Worm (Caenorhabditis elegans): Measurements from ENCODE around the gene sprr-2.

ce11 chrX:14849054-14849453 lies 55.8 kb downstream of the sprr-2 start, which contains the start of gene acd-3:
- no peak for TF ChIP-seq ref-1 (GFP tag; conservative IDR thresholded peaks at IDR 0.05)
- no peak for TF ChIP-seq klf-2 (GFP tag; conservative IDR thresholded peaks at IDR 0.05)
- no peak for TF ChIP-seq tab-1 (GFP tag; IDR thresholded peaks at IDR 0.05)
- no peak for TF ChIP-seq ztf-23 (GFP tag; IDR thresholded peaks at IDR 0.05)
- no peak for TF ChIP-seq med-1 (GFP tag; optimal IDR thresholded peaks at IDR 0.05; ENCODE audit: insufficient read depth)
- no peak for TF ChIP-seq flt-1 (GFP tag; IDR thresholded peaks at IDR 0.05)
- TF ChIP-seq ztf-29 (GFP tag; IDR thresholded peaks at IDR 0.05), result no peak
- no peak for TF ChIP-seq T22C8.4 (GFP tag; IDR thresholded peaks at IDR 0.05)
